Worm (Caenorhabditis elegans) whole organism, L4 larva: ENCODE data around the gene nspc-1.
"Not testable (repeated sequence)": the region's sequence is repeated elsewhere in the genome, so short reads cannot be mapped to it uniquely, and the experiment has no call there.

Experiments
- F37D6.2 ChIP-seq: sonication (generic microtip); optimal IDR thresholded peaks from 2 replicates; lab custom pipeline; 2016; ENCODE audit warnings: mild to moderate bottlenecking, missing genetic modification characterization, missing compliant biosample characterization
- T26A8.4 ChIP-seq: fragments of 200-800 bp; sonication (Bioruptor generic); IDR thresholded peaks from 2 replicates; pipeline ENCODE4 v1.3.6; 2022; ENCODE audit warnings: missing genetic modification characterization, missing compliant biosample characterization
- Y48G9A.11 ChIP-seq: fragments of 200-800 bp; sonication (Bioruptor generic); IDR thresholded peaks from 2 replicates; pipeline ENCODE4 v1.3.6; 2022; ENCODE audit warnings: missing genetic modification reagents, missing genetic modification characterization, missing compliant biosample characterization
- Y5F2A.4 ChIP-seq: fragments of 200-800 bp; sonication (Bioruptor generic); optimal IDR thresholded peaks from 2 replicates; lab custom pipeline; 2018; ENCODE audit warnings: mild to moderate bottlenecking, missing genetic modification characterization, missing compliant biosample characterization
- ZK546.5 ChIP-seq, 2 experiments: sonication (generic microtip); optimal IDR thresholded peaks; 2 replicates each; lab custom pipeline; 2017; ENCODE audit warnings: missing biosample characterization in 2 of 2, missing genetic modification characterization in 2 of 2
- ama-1 ChIP-seq: fragments of 150-350 bp; optimal IDR thresholded peaks from 2 replicates; lab custom pipeline; 2014; ENCODE audit warnings: inconsistent platforms, mixed read lengths
- attf-4 ChIP-seq: sonication (generic microtip); optimal IDR thresholded peaks from 3 replicates; lab custom pipeline; 2017; ENCODE audit warnings: missing biosample characterization, missing genetic modification characterization
- ceh-28 ChIP-seq: fragments of 150-350 bp; optimal IDR thresholded peaks from 2 replicates; lab custom pipeline; 2014; ENCODE audit warnings: missing biosample characterization, missing genetic modification reagents, missing genetic modification characterization
- ceh-82 ChIP-seq: sonication (generic microtip); optimal IDR thresholded peaks from 2 replicates; lab custom pipeline; 2017; ENCODE audit warnings: missing biosample characterization, missing genetic modification characterization
- ces-1 ChIP-seq: fragments of 150-350 bp; sonication (generic microtip); optimal IDR thresholded peaks from 4 replicates; lab custom pipeline; 2014; ENCODE audit warnings: missing biosample characterization, missing genetic modification reagents, missing genetic modification characterization
- cey-2 ChIP-seq: sonication (generic microtip); optimal IDR thresholded peaks from 3 replicates; lab custom pipeline; 2017; ENCODE audit warnings: missing genetic modification characterization, mild to moderate bottlenecking, missing compliant biosample characterization, antibody characterized with exemption, borderline replicate concordance; ENCODE audit not compliant: insufficient read depth
- dmd-8 ChIP-seq: fragments of 200-800 bp; sonication (Bioruptor generic); IDR thresholded peaks from 2 replicates; pipeline ENCODE4 v1.3.6; 2022; ENCODE audit warnings: missing genetic modification characterization, missing compliant biosample characterization
- dmd-9 ChIP-seq: fragments of 200-800 bp; sonication (Bioruptor generic); IDR thresholded peaks from 2 replicates; pipeline ENCODE4 v1.3.6; 2022; ENCODE audit warnings: missing genetic modification reagents, missing genetic modification characterization, missing compliant biosample characterization
- duxl-1 ChIP-seq: sonication (generic microtip); optimal IDR thresholded peaks from 2 replicates; lab custom pipeline; 2016; ENCODE audit warnings: mild to moderate bottlenecking, missing genetic modification characterization, moderate library complexity, missing compliant biosample characterization; ENCODE audit not compliant: poor library complexity
- egl-27 ChIP-seq: sonication (generic microtip); optimal IDR thresholded peaks from 3 replicates; lab custom pipeline; 2017; ENCODE audit warnings: missing biosample characterization, missing genetic modification reagents, missing genetic modification characterization
- hmg-1.1 ChIP-seq: fragments of 200-800 bp; sonication (Bioruptor generic); IDR thresholded peaks from 2 replicates; pipeline ENCODE4 v1.3.6; 2022; ENCODE audit warnings: missing genetic modification reagents, missing genetic modification characterization, missing compliant biosample characterization
- lin-13 ChIP-seq: fragments of 150-350 bp; optimal IDR thresholded peaks from 2 replicates; lab custom pipeline; 2014; ENCODE audit warnings: missing biosample characterization, missing genetic modification reagents, missing genetic modification characterization
- lin-38 ChIP-seq: fragments of 200-800 bp; sonication (Bioruptor generic); IDR thresholded peaks from 2 replicates; pipeline ENCODE4 v1.3.6; 2022; ENCODE audit warnings: missing genetic modification reagents, missing genetic modification characterization, missing compliant biosample characterization
- mdl-1 ChIP-seq, 2 experiments: fragments of 150-350 bp in 1 of 2; sonication (generic microtip) in 1 of 2; optimal IDR thresholded peaks; 2 replicates each; lab custom pipeline; 2014 to 2017; ENCODE audit warnings: missing biosample characterization in 2 of 2, missing genetic modification characterization in 2 of 2
- mep-1 ChIP-seq: fragments of 150-350 bp; sonication (generic microtip); optimal IDR thresholded peaks from 3 replicates; lab custom pipeline; 2014; ENCODE audit warnings: missing biosample characterization, missing genetic modification characterization
- mxl-2 ChIP-seq: fragments of 200-800 bp; sonication (Bioruptor generic); conservative IDR thresholded peaks from 2 replicates; pipeline ENCODE4 v1.3.6; 2022; ENCODE audit warnings: missing genetic modification reagents, missing genetic modification characterization, missing compliant biosample characterization
- nhr-111 ChIP-seq: fragments of 200-800 bp; sonication (Bioruptor generic); optimal IDR thresholded peaks from 2 replicates; lab custom pipeline; 2018; ENCODE audit warnings: mild to moderate bottlenecking, missing genetic modification characterization, missing compliant biosample characterization
- nhr-237 ChIP-seq: sonication (generic microtip); optimal IDR thresholded peaks from 2 replicates; lab custom pipeline; 2017; ENCODE audit warnings: missing biosample characterization, missing genetic modification characterization
- nhr-25 ChIP-seq: sonication (generic microtip); optimal IDR thresholded peaks from 2 replicates; lab custom pipeline; 2017; ENCODE audit warnings: missing genetic modification characterization, mild to moderate bottlenecking, missing compliant biosample characterization, antibody characterized with exemption, moderate library complexity, borderline replicate concordance; ENCODE audit not compliant: insufficient read depth
- nhr-28 ChIP-seq: fragments of 150-350 bp; optimal IDR thresholded peaks from 2 replicates; lab custom pipeline; 2014; ENCODE audit warnings: missing biosample characterization, missing genetic modification characterization
- nhr-42 ChIP-seq: fragments of 200-800 bp; sonication (Bioruptor generic); IDR thresholded peaks from 2 replicates; pipeline ENCODE4 v1.3.6; 2022; ENCODE audit warnings: missing genetic modification characterization, missing compliant biosample characterization
- nhr-6 ChIP-seq: fragments of 150-350 bp; optimal IDR thresholded peaks from 2 replicates; lab custom pipeline; 2014; ENCODE audit warnings: missing biosample characterization, missing genetic modification characterization
- pha-4 ChIP-seq, 2 experiments: fragments of 150-350 bp in 1 of 2; fragments of 200-800 bp in 1 of 2; sonication (Bioruptor generic) in 1 of 2; IDR thresholded peaks in 1 of 2; optimal IDR thresholded peaks in 1 of 2; 2 replicates each; pipeline versions ENCODE4 v1.3.6 to Lab custom; 2014 to 2022; ENCODE audit warnings: missing genetic modification characterization in 2 of 2, missing genetic modification reagents in 2 of 2, missing biosample characterization in 1 of 2, missing compliant biosample characterization in 1 of 2
- php-3 ChIP-seq: fragments of 200-800 bp; sonication (Bioruptor generic); IDR thresholded peaks from 2 replicates; pipeline ENCODE4 v1.3.6; 2022; ENCODE audit warnings: missing genetic modification reagents, missing genetic modification characterization, missing compliant biosample characterization
- pqm-1 ChIP-seq: sonication (generic microtip); optimal IDR thresholded peaks from 2 replicates; lab custom pipeline; 2017; ENCODE audit warnings: missing biosample characterization, missing genetic modification characterization
- rbr-2 ChIP-seq: sonication (generic microtip); optimal IDR thresholded peaks from 2 replicates; lab custom pipeline; 2016; ENCODE audit warnings: missing genotype, missing genetic modification characterization, missing compliant biosample characterization
- sdz-12 ChIP-seq: fragments of 200-800 bp; sonication (Bioruptor generic); optimal IDR thresholded peaks from 2 replicates; lab custom pipeline; 2018; ENCODE audit warnings: mild to moderate bottlenecking, missing genetic modification characterization, missing compliant biosample characterization
- snpc-1.2 ChIP-seq: fragments of 200-800 bp; sonication (Bioruptor generic); IDR thresholded peaks from 2 replicates; pipeline ENCODE4 v1.3.6; 2022; ENCODE audit warnings: missing genetic modification reagents, missing genetic modification characterization, missing compliant biosample characterization
- spr-1 ChIP-seq: sonication (generic microtip); optimal IDR thresholded peaks from 2 replicates; lab custom pipeline; 2016; ENCODE audit warnings: mild to moderate bottlenecking, missing genetic modification characterization, missing compliant biosample characterization
- tra-1 ChIP-seq: fragments of 200-800 bp; sonication (Bioruptor generic); IDR thresholded peaks from 2 replicates; pipeline ENCODE4 v1.3.6; 2022; ENCODE audit warnings: missing genetic modification reagents, missing genetic modification characterization, missing compliant biosample characterization
- unc-130 ChIP-seq: sonication (generic microtip); optimal IDR thresholded peaks from 2 replicates; lab custom pipeline; 2016; ENCODE audit warnings: missing genetic modification reagents, missing genetic modification characterization, missing compliant biosample characterization
- ztf-7 ChIP-seq: fragments of 150-350 bp; optimal IDR thresholded peaks from 2 replicates; lab custom pipeline; 2014; ENCODE audit warnings: missing biosample characterization, missing genetic modification characterization

The nspc-1 gene

ce11 chrX:8545971-8546442, 11.1 kb upstream of the nspc-1 start, which contains the start of gene sdha-1 (continued):
- TF ChIP-seq snpc-1.2 (GFP tag; lab: Robert Waterston, UW) (no peak), ztf-7 (tag; lab: Kevin White, UChicago) (peak; percentile 70), nhr-42 (GFP tag; lab: Robert Waterston, UW) (peak; percentile 43; the same call in 1 of the 2 replicates)

- not testable (repeated sequence) for TF ChIP-seq cey-2; ztf-7 (tag; lab: Kevin White, UChicago); php-3 (GFP tag; lab: Robert Waterston, UW)
- TF ChIP-seq, all 104 proteins: peak for 0; not testable (repeated sequence) for 104
These were observed 6.7 kb upstream of the nspc-1 start, which contains the start of gene nspc-7 for ce11 chrX:8541562-8541961. Gene nspc-7 (plus strand): TSS chrX:8541862.

ce11 chrX:8538262-8538776, 3.4 kb upstream of the nspc-1 start, which contains the start of the genes nspc-4 and nspc-5:
Gene nspc-4 (minus strand): TSS chrX:8538362.
Gene nspc-5 (plus strand): TSS chrX:8538726.
- not testable (repeated sequence) for TF ChIP-seq pha-4 (GFP tag; IDR thresholded peaks at IDR 0.05; lab: Robert Waterston, UW); pha-4 (tag; optimal IDR thresholded peaks at IDR 0.05; lab: Kevin White, UChicago); Y5F2A.4 (GFP tag; lab: Kevin White, UChicago); rbr-2 (tag; lab: Kevin White, UChicago)
- TF ChIP-seq, all 104 proteins: peak for 0; not testable (repeated sequence) for 104

DNA sequence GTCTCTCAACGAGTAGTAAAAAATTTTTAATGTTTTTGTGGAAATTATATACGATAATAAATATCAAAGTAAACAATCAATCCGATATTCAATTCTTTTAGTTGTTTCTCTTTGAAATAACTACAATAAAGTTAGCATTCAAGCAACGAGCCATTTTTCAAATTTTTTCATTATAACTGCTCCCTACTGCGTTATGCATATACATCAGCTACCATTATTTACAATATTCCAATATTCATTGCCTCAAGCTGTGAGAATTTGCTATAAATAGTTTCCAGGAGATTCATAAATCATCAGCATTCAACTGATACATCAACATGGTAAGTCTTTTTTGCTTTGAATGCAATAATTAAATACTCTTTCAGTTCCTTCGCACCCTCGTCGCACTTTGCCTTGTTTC, 1.9 kb upstream of the nspc-1 start, which contains the start of gene nspc-3:
nspc-3 (plus strand) TSS at position 301 of the 400 bp plus-strand sequence.
- TF ChIP-seq egl-27 (no peak), pha-4 (GFP tag; IDR thresholded peaks at IDR 0.05; lab: Robert Waterston, UW) (no peak), pha-4 (tag; optimal IDR thresholded peaks at IDR 0.05; lab: Kevin White, UChicago) (no peak), sdz-12 (no peak), ceh-28 (tag; lab: Kevin White, UChicago) (no peak), spr-1 (no peak)

- TF ChIP-seq hmg-1.1 (GFP tag; lab: Robert Waterston, UW) (no peak), mxl-2 (GFP tag; lab: Robert Waterston, UW) (no peak), dmd-9 (GFP tag; lab: Robert Waterston, UW) (no peak), lin-38 (no peak), Y48G9A.11 (GFP tag; lab: Robert Waterston, UW) (no peak), tra-1 (GFP tag; lab: Robert Waterston, UW) (no peak), unc-130 (no peak), ZK546.5 (tag; optimal IDR thresholded peaks at IDR 0.05; lab: Kevin White, UChicago) (no peak), dmd-8 (GFP tag; lab: Robert Waterston, UW) (no peak), cey-2 (no peak), rbr-2 (tag; lab: Kevin White, UChicago) (no peak), nhr-237 (tag; lab: Kevin White, UChicago) (no peak), nhr-25 (tag; lab: Kevin White, UChicago) (no peak), snpc-1.2 (GFP tag; lab: Robert Waterston, UW) (no peak), nhr-42 (GFP tag; lab: Robert Waterston, UW) (no peak), ztf-7 (tag; lab: Kevin White, UChicago) (no peak), mep-1 (tag; lab: Kevin White, UChicago) (no peak), nhr-6 (no peak), F37D6.2 (tag; lab: Kevin White, UChicago) (no peak)
- TF ChIP-seq, all 104 proteins: peak for 0
These were observed 7.0 kb downstream of the nspc-1 start, which contains the start of gene flp-5 for ce11 chrX:8527950-8528349. Gene flp-5 (plus strand): TSS chrX:8528250.

- TF ChIP-seq ces-1 (GFP tag; lab: Kevin White, UChicago) (no peak), duxl-1 (tag; lab: Kevin White, UChicago) (no peak), ama-1 (lab: Kevin White, UChicago) (no peak), lin-13 (GFP tag; lab: Kevin White, UChicago) (no peak), pqm-1 (no peak), mdl-1 (tag; optimal IDR thresholded peaks at IDR 0.05; lab: Kevin White, UChicago) (no peak), dmd-8 (GFP tag; lab: Robert Waterston, UW) (no peak), hmg-1.1 (GFP tag; lab: Robert Waterston, UW) (no peak), attf-4 (tag; lab: Kevin White, UChicago) (no peak), rbr-2 (tag; lab: Kevin White, UChicago) (no peak), nhr-111 (GFP tag; lab: Kevin White, UChicago) (no peak), nhr-28 (tag; lab: Kevin White, UChicago) (no peak), T26A8.4 (GFP tag; lab: Robert Waterston, UW) (no peak), unc-130 (no peak), egl-27 (no peak), ceh-82 (tag; lab: Kevin White, UChicago) (no peak)
These were observed 11.9 kb downstream of the nspc-1 start for ce11 chrX:8523000-8523399.
